Worm (Caenorhabditis elegans): ENCODE results near the gene aly-3.

Gene aly-3

ce11 chrIV:12149609-12150008, 26.5 kb downstream of the aly-3 start:
- TF ChIP-seq unc-62 (GFP tag; optimal IDR thresholded peaks at IDR 0.05 in 1 of 2) (peak in 1 of 2 experiments; percentile 92), unc-62 (tag; optimal IDR thresholded peaks at IDR 0.05) (no peak), T20F7.1 (GFP tag; optimal IDR thresholded peaks at IDR 0.05) (no peak)

DNA sequence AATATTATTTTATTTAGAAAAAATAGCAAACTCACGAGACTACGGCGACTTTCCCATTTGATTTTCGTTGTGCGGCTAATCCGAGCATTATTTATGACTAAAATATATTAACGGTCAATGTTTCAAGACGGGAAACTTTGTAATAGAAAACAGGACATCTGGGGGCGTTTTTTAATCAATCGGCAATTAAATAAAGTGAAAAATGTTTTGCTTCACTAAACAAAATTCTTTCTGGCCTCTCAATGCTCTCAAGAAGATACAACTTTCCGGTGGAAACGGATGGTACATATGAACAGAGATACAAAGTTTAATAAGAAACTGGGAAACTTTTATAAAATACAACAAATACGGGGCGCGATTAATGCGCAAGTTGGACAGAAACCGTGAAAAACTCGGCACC, 27.8 kb downstream of the aly-3 start, which contains the start of gene B0001.2:
TSS of gene B0001.2 (minus strand) at position 101 of the 400 bp plus-strand sequence.
- TF ChIP-seq ces-1 (GFP tag; optimal IDR thresholded peaks at IDR 0.05) (no peak), egl-43 (GFP tag; IDR thresholded peaks at IDR 0.05) (no peak), rbr-2 (tag; optimal IDR thresholded peaks at IDR 0.05) (no peak), ceh-62 (tag; optimal IDR thresholded peaks at IDR 0.05) (no peak), mxl-2 (GFP tag; conservative IDR thresholded peaks at IDR 0.05) (no peak), ctbp-1 (GFP tag; IDR thresholded peaks at IDR 0.05) (no peak), zfp-2 (tag; optimal IDR thresholded peaks at IDR 0.05) (no peak), lir-3 (tag; optimal IDR thresholded peaks at IDR 0.05) (no peak), pqm-1 (tag; optimal IDR thresholded peaks at IDR 0.05) (no peak), mdl-1 (tag; optimal IDR thresholded peaks at IDR 0.05) (no peak), ZK337.2 (GFP tag; IDR thresholded peaks at IDR 0.05) (no peak), aha-1 (tag) (no peak), lin-38 (GFP tag; IDR thresholded peaks at IDR 0.05) (no peak), Y75B8A.6 (GFP tag; IDR thresholded peaks at IDR 0.05) (no peak), daf-19 (GFP tag; conservative IDR thresholded peaks at IDR 0.05) (no peak), pha-4 (GFP tag; IDR thresholded peaks at IDR 0.05) (no peak), pha-4 (tag; optimal IDR thresholded peaks at IDR 0.05) (no peak), ceh-44 (GFP tag; IDR thresholded peaks at IDR 0.05) (no peak)

DNA sequence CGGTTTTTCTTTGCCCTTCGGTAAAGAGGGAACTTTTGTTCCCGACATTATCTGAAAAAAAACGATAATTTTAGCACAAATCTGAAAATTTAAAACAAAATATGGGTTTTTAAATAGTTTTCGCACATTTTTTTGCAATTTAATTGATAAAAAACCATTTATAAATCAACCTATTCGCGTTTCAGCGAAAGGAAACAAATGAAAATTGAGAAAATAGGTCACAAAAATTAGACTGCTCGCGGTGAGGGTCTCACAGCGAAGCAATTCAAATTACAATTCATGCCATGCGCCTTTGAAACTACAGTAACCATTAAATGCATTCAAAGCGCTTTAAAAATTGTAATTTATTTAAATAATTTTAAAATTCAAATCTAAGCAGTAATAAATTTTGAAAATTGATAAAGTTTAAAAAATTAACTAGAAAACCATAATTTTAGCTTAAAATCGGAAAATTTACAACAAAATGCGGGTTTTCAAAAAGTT, 31.2 kb downstream of the aly-3 start, which contains the start of gene B0001.7:
TSS of gene B0001.7 (minus strand) at position 51 of the 483 bp plus-strand sequence.
- TF ChIP-seq T26A8.4 (GFP tag; IDR thresholded peaks at IDR 0.05) (no peak), ceh-44 (GFP tag; IDR thresholded peaks at IDR 0.05) (no peak), dve-1 (tag; optimal IDR thresholded peaks at IDR 0.05; ENCODE audit: insufficient read depth) (no peak), mdl-1 (tag; optimal IDR thresholded peaks at IDR 0.05) (no peak), jun-1 (tag; optimal IDR thresholded peaks at IDR 0.05) (no peak), php-3 (GFP tag; IDR thresholded peaks at IDR 0.05) (no peak), snpc-1.2 (GFP tag; IDR thresholded peaks at IDR 0.05) (no peak), lin-13 (GFP tag; optimal IDR thresholded peaks at IDR 0.05) (no peak), snpc-4 (tag; optimal IDR thresholded peaks at IDR 0.05) (no peak), nhr-102 (tag; optimal IDR thresholded peaks at IDR 0.05) (no peak), duxl-1 (tag; optimal IDR thresholded peaks at IDR 0.05; ENCODE audit: poor library complexity) (no peak), madf-9 (GFP tag; conservative IDR thresholded peaks at IDR 0.05) (no peak)

- no peak for TF ChIP-seq Y105C5A.15 (GFP tag; IDR thresholded peaks at IDR 0.05)
- no peak for TF ChIP-seq gei-8 (GFP tag; optimal IDR thresholded peaks at IDR 0.05)
- TF ChIP-seq tra-1 (GFP tag; IDR thresholded peaks at IDR 0.05): no peak
- TF ChIP-seq daf-8 (GFP tag; IDR thresholded peaks at IDR 0.05): no peak
- no peak for TF ChIP-seq nhr-237 (tag; optimal IDR thresholded peaks at IDR 0.05)
- TF ChIP-seq nhr-28 (tag; optimal IDR thresholded peaks at IDR 0.05): peak; percentile 21
- no peak for TF ChIP-seq dmd-6 (GFP tag; IDR thresholded peaks at IDR 0.05)
- TF ChIP-seq nhr-111 (GFP tag; optimal IDR thresholded peaks at IDR 0.05): no peak
- TF ChIP-seq cey-2 (tag; optimal IDR thresholded peaks at IDR 0.05; ENCODE audit: borderline replicate concordance, insufficient read depth): no peak
- no peak for TF ChIP-seq R02D3.7 (tag; optimal IDR thresholded peaks at IDR 0.05)
- TF ChIP-seq F49E8.2 (tag; optimal IDR thresholded peaks at IDR 0.05; ENCODE audit: borderline replicate concordance): no peak
- TF ChIP-seq nhr-42 (GFP tag; IDR thresholded peaks at IDR 0.05): no peak
- no peak for TF ChIP-seq mxl-3 (GFP tag; optimal IDR thresholded peaks at IDR 0.05)
- TF ChIP-seq lin-38 (GFP tag; IDR thresholded peaks at IDR 0.05): peak; percentile 17; the same call in 1 of the 2 replicates
- no peak for TF ChIP-seq nhr-102 (tag; optimal IDR thresholded peaks at IDR 0.05)
- no peak for TF ChIP-seq F44E2.7 (GFP tag; IDR thresholded peaks at IDR 0.05)
- TF ChIP-seq skn-1 (tag; optimal IDR thresholded peaks at IDR 0.05): no peak
- peak; percentile 61 for TF ChIP-seq hlh-30 (tag; optimal IDR thresholded peaks at IDR 0.05; ENCODE audit: insufficient read depth)
These were observed 33.7 kb downstream of the aly-3 start, which contains the start of gene eri-12 for ce11 chrIV:12156642-12157233. Gene eri-12 (plus strand): TSS chrIV:12156838.
